Worm (Caenorhabditis elegans) whole organism, L4/young adult: ENCODE measurements around the gene tmed-4.

ENCODE experiments used
- W03F9.2 ChIP-seq: fragments of 150-350 bp; optimal IDR thresholded peaks from 2 replicates; lab custom pipeline; 2014; ENCODE audit warnings: missing biosample characterization, missing genetic modification characterization
- dao-5 ChIP-seq: sonication (generic microtip); optimal IDR thresholded peaks from 2 replicates; lab custom pipeline; 2016; ENCODE audit warnings: missing genotype, missing genetic modification characterization, moderate library complexity, missing compliant biosample characterization
- him-1 ChIP-seq: sonication (generic microtip); optimal IDR thresholded peaks from 2 replicates; lab custom pipeline; 2016; ENCODE audit warnings: missing genotype, missing genetic modification reagents, missing genetic modification characterization, missing compliant biosample characterization

ce11 chrV:19936945-19937344 lies 11.9 kb downstream of the tmed-4 start:
- TF ChIP-seq him-1 (tag; lab: Kevin White, UChicago), result no peak
- TF ChIP-seq dao-5 (tag; lab: Kevin White, UChicago), result no peak
- TF ChIP-seq W03F9.2 (tag; lab: Kevin White, UChicago), result no peak
